Worm (Caenorhabditis elegans) whole organism, midembryonic: ENCODE measurements around the gene Y37A1B.4.

Experiments
- T22C8.4 ChIP-seq: fragments of 200-800 bp; sonication (Bioruptor generic); IDR thresholded peaks from 2 replicates; pipeline ENCODE4 v1.3.6; 2022; ENCODE audit warnings: missing genetic modification characterization, missing compliant biosample characterization
- cog-1 ChIP-seq: sonication (generic microtip); optimal IDR thresholded peaks from 2 replicates; lab custom pipeline; 2016; ENCODE audit warnings: missing genetic modification characterization, missing compliant biosample characterization
- flt-1 ChIP-seq: fragments of 200-800 bp; sonication (Bioruptor generic); IDR thresholded peaks from 2 replicates; pipeline ENCODE4 v1.3.6; 2022; ENCODE audit warnings: missing genetic modification characterization, missing compliant biosample characterization
- med-1 ChIP-seq: sonication (generic microtip); optimal IDR thresholded peaks from 2 replicates; lab custom pipeline; 2017; ENCODE audit warnings: missing genetic modification characterization, mild to moderate bottlenecking, missing compliant biosample characterization, antibody characterized with exemption, missing genetic modification reagents; ENCODE audit not compliant: insufficient read depth
- tab-1 ChIP-seq: fragments of 200-800 bp; sonication (Bioruptor generic); IDR thresholded peaks from 2 replicates; pipeline ENCODE4 v1.3.6; 2022; ENCODE audit warnings: missing genetic modification characterization, missing compliant biosample characterization
- ztf-23 ChIP-seq: fragments of 200-800 bp; sonication (Bioruptor generic); IDR thresholded peaks from 2 replicates; pipeline ENCODE4 v1.3.6; 2022; ENCODE audit warnings: missing genetic modification reagents, missing genetic modification characterization, missing compliant biosample characterization

DNA sequence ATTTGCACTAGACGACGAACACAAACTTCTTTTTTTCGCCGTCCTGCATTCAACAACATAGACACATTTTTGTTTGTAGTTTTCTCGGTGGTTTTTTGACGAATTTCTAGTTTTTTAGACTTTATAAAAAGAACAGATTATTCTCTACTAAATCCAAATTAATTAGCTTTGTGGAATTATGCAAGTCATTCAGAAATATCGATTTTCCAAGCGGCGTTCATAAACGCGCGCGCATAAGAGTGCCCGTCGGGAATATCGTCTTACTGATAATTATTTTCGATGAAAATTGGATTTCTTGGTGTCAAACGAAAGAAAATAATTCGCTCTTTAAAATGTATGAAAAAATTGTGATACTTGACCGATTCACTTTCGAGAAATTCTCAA is 25.9 kb downstream of the Y37A1B.4 start:
- TF ChIP-seq ztf-23 (GFP tag; lab: Robert Waterston, UW) (no peak), tab-1 (GFP tag; lab: Robert Waterston, UW) (no peak), flt-1 (no peak), T22C8.4 (peak; percentile 71; the same call in 1 of the 2 replicates), med-1 (GFP tag; lab: Kevin White, UChicago) (no peak), cog-1 (no peak)
